In genomic region chrV:10951655-10952278, ce11 we compare ENCODE assay signal across 5 worm cellular contexts.
TF ChIP-seq lines count a peak whose summit lies in the region.

Gene F17C11.4, plus strand, starts transcription at chrV:10951860.

TF ChIP-seq in whole organism, L1 larva, 84 proteins besides CTCF, POLR2A, EP300 and RAD21 (continues in another document):
- TF ChIP-seq unc-130 (tag; optimal IDR thresholded peaks at IDR 0.05; lab: Kevin White, UChicago), result peak; percentile 98
- TF ChIP-seq lin-39 (tag; optimal IDR thresholded peaks at IDR 0.05; lab: Kevin White, UChicago), result peak; percentile 81
- TF ChIP-seq egl-13 (tag; optimal IDR thresholded peaks at IDR 0.05; lab: Kevin White, UChicago), result peak; percentile 61
- no peak for TF ChIP-seq unc-30 (tag; optimal IDR thresholded peaks at IDR 0.05; lab: Kevin White, UChicago)
- no peak for TF ChIP-seq ceh-90 (tag; optimal IDR thresholded peaks at IDR 0.05; lab: Kevin White, UChicago)
- no peak for TF ChIP-seq efl-3 (GFP tag; optimal IDR thresholded peaks at IDR 0.05; lab: Kevin White, UChicago)
- TF ChIP-seq snpc-4 (tag; optimal IDR thresholded peaks at IDR 0.05; lab: Kevin White, UChicago), result peak; percentile 71
- peak; percentile 77 for TF ChIP-seq rnt-1 (tag; optimal IDR thresholded peaks at IDR 0.05; lab: Kevin White, UChicago)
- no peak for TF ChIP-seq hpl-2 (GFP tag; optimal IDR thresholded peaks at IDR 0.05; lab: Kevin White, UChicago)
- TF ChIP-seq dpl-1 (GFP tag; optimal IDR thresholded peaks at IDR 0.05; lab: Kevin White, UChicago), result peak; percentile 48 to 63 (median 55)
- TF ChIP-seq jun-1 (tag; optimal IDR thresholded peaks at IDR 0.05; lab: Kevin White, UChicago), result peak; percentile 64
- peak; percentile 99 for TF ChIP-seq nhr-71 (tag; optimal IDR thresholded peaks at IDR 0.05; lab: Kevin White, UChicago)
- peak; percentile 21 for TF ChIP-seq zip-4 (GFP tag; optimal IDR thresholded peaks at IDR 0.05; lab: Kevin White, UChicago)
- TF ChIP-seq snu-23 (GFP tag; optimal IDR thresholded peaks at IDR 0.05; lab: Kevin White, UChicago), result peak; percentile 95
- TF ChIP-seq nhr-19 (GFP tag; conservative IDR thresholded peaks at IDR 0.05; lab: Robert Waterston, UW), result peak; percentile 96
- TF ChIP-seq zag-1 (tag; optimal IDR thresholded peaks at IDR 0.05; lab: Kevin White, UChicago), result no peak
- peak; percentile 88 for TF ChIP-seq tbx-2 (tag; optimal IDR thresholded peaks at IDR 0.05; lab: Kevin White, UChicago)
- TF ChIP-seq ceh-63 (GFP tag; optimal IDR thresholded peaks at IDR 0.05; lab: Kevin White, UChicago), result no peak

TF ChIP-seq in whole organism, L3 larva, 47 proteins besides CTCF, POLR2A, EP300 and RAD21 (continues in another document):
- peak; percentile 1 for TF ChIP-seq lin-15B (tag; optimal IDR thresholded peaks at IDR 0.05; lab: Kevin White, UChicago)
- peak; percentile 57 for TF ChIP-seq nhr-23 (tag; optimal IDR thresholded peaks at IDR 0.05; lab: Kevin White, UChicago)
- TF ChIP-seq egl-5 (tag; optimal IDR thresholded peaks at IDR 0.05; lab: Kevin White, UChicago), result peak; percentile 81
- TF ChIP-seq mml-1 (tag; optimal IDR thresholded peaks at IDR 0.05; lab: Kevin White, UChicago), result no peak
- TF ChIP-seq fkh-2 (tag; optimal IDR thresholded peaks at IDR 0.05; lab: Kevin White, UChicago), result no peak
- TF ChIP-seq eor-1 (tag; optimal IDR thresholded peaks at IDR 0.05; lab: Kevin White, UChicago), result no peak
- peak; percentile 43 for TF ChIP-seq lsy-12 (tag; optimal IDR thresholded peaks at IDR 0.05; lab: Kevin White, UChicago)
- TF ChIP-seq nhr-237 (tag; optimal IDR thresholded peaks at IDR 0.05; lab: Kevin White, UChicago), result no peak
- no peak for TF ChIP-seq ztf-4 (tag; optimal IDR thresholded peaks at IDR 0.05; lab: Kevin White, UChicago)
- no peak for TF ChIP-seq aly-2 (tag; optimal IDR thresholded peaks at IDR 0.05; lab: Kevin White, UChicago)
- TF ChIP-seq elt-3 (tag; optimal IDR thresholded peaks at IDR 0.05; lab: Kevin White, UChicago), result no peak
- no peak for TF ChIP-seq nhr-28 (tag; optimal IDR thresholded peaks at IDR 0.05; lab: Kevin White, UChicago)
- no peak for TF ChIP-seq nhr-67 (tag; optimal IDR thresholded peaks at IDR 0.05; lab: Kevin White, UChicago)
- TF ChIP-seq ztf-11 (tag; optimal IDR thresholded peaks at IDR 0.05; lab: Kevin White, UChicago), result no peak
- TF ChIP-seq elt-2 (tag; optimal IDR thresholded peaks at IDR 0.05; lab: Kevin White, UChicago), result peak; percentile 83
- peak; percentile 46 for TF ChIP-seq ama-1 (optimal IDR thresholded peaks at IDR 0.05; lab: Kevin White, UChicago)
- no peak for TF ChIP-seq ceh-9 (tag; optimal IDR thresholded peaks at IDR 0.05; lab: Kevin White, UChicago)
- TF ChIP-seq unc-62 (GFP tag; optimal IDR thresholded peaks at IDR 0.05; lab: Kevin White, UChicago), result peak; percentile 53
- peak; percentile 80 for TF ChIP-seq jun-1 (tag; optimal IDR thresholded peaks at IDR 0.05; lab: Kevin White, UChicago)
- TF ChIP-seq zag-1 (tag; optimal IDR thresholded peaks at IDR 0.05; lab: Kevin White, UChicago), result no peak

TF ChIP-seq in whole organism, early embryonic, 17 proteins besides CTCF, POLR2A, EP300 and RAD21:
- TF ChIP-seq sea-1 (GFP tag; conservative IDR thresholded peaks at IDR 0.05; lab: Robert Waterston, UW) (0 out of 2 replicates have a peak, but pooled peaks have one; percentile 6), tbx-37 (GFP tag; conservative IDR thresholded peaks at IDR 0.05; lab: Robert Waterston, UW) (peak; percentile 17; the same call in 1 of the 2 replicates), B0310.2 (tag; optimal IDR thresholded peaks at IDR 0.05; lab: Kevin White, UChicago) (no peak)

TF ChIP-seq in whole organism, midembryonic, 9 proteins besides CTCF, POLR2A, EP300 and RAD21:
- no peak for TF ChIP-seq ref-1 (GFP tag; conservative IDR thresholded peaks at IDR 0.05; lab: Robert Waterston, UW)
- no peak for TF ChIP-seq med-1 (GFP tag; optimal IDR thresholded peaks at IDR 0.05; lab: Kevin White, UChicago; ENCODE audit: insufficient read depth)
- TF ChIP-seq ztf-23 (GFP tag; IDR thresholded peaks at IDR 0.05; lab: Robert Waterston, UW), result peak; percentile 34; the same call in 1 of the 2 replicates

TF ChIP-seq in whole organism, young adult, 124 proteins besides CTCF, POLR2A, EP300 and RAD21 (continues in another document):
- TF ChIP-seq chd-7 (tag; optimal IDR thresholded peaks at IDR 0.05; lab: Kevin White, UChicago), result no peak
- TF ChIP-seq egrh-3 (GFP tag; IDR thresholded peaks at IDR 0.05; lab: Robert Waterston, UW), result no peak
- no peak for TF ChIP-seq hrde-1 (tag; optimal IDR thresholded peaks at IDR 0.05; lab: Kevin White, UChicago; ENCODE audit: borderline replicate concordance)
- peak; percentile 64 for TF ChIP-seq zfh-2 (GFP tag; conservative IDR thresholded peaks at IDR 0.05; lab: Robert Waterston, UW)
- 0 out of 2 replicates have a peak, but pooled peaks have one; percentile 68 for TF ChIP-seq let-526 (GFP tag; IDR thresholded peaks at IDR 0.05; lab: Robert Waterston, UW)
- no peak for TF ChIP-seq nhr-27 (tag; optimal IDR thresholded peaks at IDR 0.05; lab: Kevin White, UChicago)
- TF ChIP-seq dox-1 (GFP tag; IDR thresholded peaks at IDR 0.05; lab: Robert Waterston, UW), result no peak
- no peak for TF ChIP-seq rec-8 (tag; optimal IDR thresholded peaks at IDR 0.05; lab: Kevin White, UChicago)
- 0 out of 2 replicates have a peak, but pooled peaks have one; percentile 41 for TF ChIP-seq C06A6.2 (GFP tag; conservative IDR thresholded peaks at IDR 0.05; lab: Robert Waterston, UW)
- no peak for TF ChIP-seq ceh-91 (GFP tag; IDR thresholded peaks at IDR 0.05; lab: Robert Waterston, UW)
- TF ChIP-seq sdz-38 (tag; optimal IDR thresholded peaks at IDR 0.05; lab: Kevin White, UChicago), result no peak
- TF ChIP-seq die-1 (tag; optimal IDR thresholded peaks at IDR 0.05; lab: Kevin White, UChicago), result peak; percentile 33
- TF ChIP-seq tbx-9 (tag; optimal IDR thresholded peaks at IDR 0.05; lab: Kevin White, UChicago; ENCODE audit: borderline replicate concordance), result no peak
- TF ChIP-seq ztf-26 (tag; optimal IDR thresholded peaks at IDR 0.05; lab: Kevin White, UChicago), result peak; percentile 39
- TF ChIP-seq aptf-3 (GFP tag; IDR thresholded peaks at IDR 0.05; lab: Robert Waterston, UW), result no peak
- TF ChIP-seq cebp-1 (GFP tag; IDR thresholded peaks at IDR 0.05; lab: Robert Waterston, UW), result peak; percentile 77
- peak; percentile 91 for TF ChIP-seq cebp-1 (tag; optimal IDR thresholded peaks at IDR 0.05; lab: Kevin White, UChicago)
- no peak for TF ChIP-seq snpc-1.3 (tag; optimal IDR thresholded peaks at IDR 0.05; lab: Kevin White, UChicago; ENCODE audit: insufficient read depth)
- no peak for TF ChIP-seq lag-1 (GFP tag; IDR thresholded peaks at IDR 0.05; lab: Robert Waterston, UW)
- TF ChIP-seq gei-17 (GFP tag; optimal IDR thresholded peaks at IDR 0.05; lab: Kevin White, UChicago), result peak; percentile 2
- no peak for TF ChIP-seq F10E7.11 (tag; optimal IDR thresholded peaks at IDR 0.05; lab: Kevin White, UChicago)
- no peak for TF ChIP-seq ceh-40 (GFP tag; IDR thresholded peaks at IDR 0.05; lab: Robert Waterston, UW)
- TF ChIP-seq F22D6.2 (tag; optimal IDR thresholded peaks at IDR 0.05; lab: Kevin White, UChicago), result peak; percentile 18
- no peak for TF ChIP-seq egl-18 (GFP tag; IDR thresholded peaks at IDR 0.05; lab: Robert Waterston, UW)
- no peak for TF ChIP-seq hlh-12 (tag; optimal IDR thresholded peaks at IDR 0.05; lab: Kevin White, UChicago)
- TF ChIP-seq rpc-1 (optimal IDR thresholded peaks at IDR 0.05; lab: Kevin White, UChicago), result no peak
- no peak for TF ChIP-seq rpc-1 (tag; optimal IDR thresholded peaks at IDR 0.05; lab: Kevin White, UChicago)
- no peak for TF ChIP-seq lsy-27 (tag; optimal IDR thresholded peaks at IDR 0.05; lab: Kevin White, UChicago; ENCODE audit: borderline replicate concordance, insufficient read depth)
- TF ChIP-seq fkh-3 (tag; optimal IDR thresholded peaks at IDR 0.05; lab: Kevin White, UChicago), result no peak
- TF ChIP-seq tlf-1 (GFP tag; optimal IDR thresholded peaks at IDR 0.05; lab: Kevin White, UChicago), result no peak
- no peak for TF ChIP-seq mes-4 (tag; optimal IDR thresholded peaks at IDR 0.05; lab: Kevin White, UChicago)
- peak; percentile 85 for TF ChIP-seq somi-1 (GFP tag; optimal IDR thresholded peaks at IDR 0.05; lab: Kevin White, UChicago)
- TF ChIP-seq unc-130 (GFP tag; optimal IDR thresholded peaks at IDR 0.05; lab: Kevin White, UChicago), result no peak
- TF ChIP-seq Y79H2A.3 (GFP tag; conservative IDR thresholded peaks at IDR 0.05; lab: Robert Waterston, UW), result no peak
- TF ChIP-seq F49E8.2 (tag; optimal IDR thresholded peaks at IDR 0.05; lab: Kevin White, UChicago; ENCODE audit: insufficient read depth), result no peak
- peak; percentile 67 for TF ChIP-seq ama-1 (optimal IDR thresholded peaks at IDR 0.05; lab: Kevin White, UChicago)
- TF ChIP-seq ama-1 (GFP tag; optimal IDR thresholded peaks at IDR 0.05; lab: Kevin White, UChicago), result no peak
- TF ChIP-seq rcor-1 (GFP tag; IDR thresholded peaks at IDR 0.05; lab: Robert Waterston, UW), result 0 out of 2 replicates have a peak, but pooled peaks have one; percentile 10
- TF ChIP-seq F55B11.4 (tag; optimal IDR thresholded peaks at IDR 0.05; lab: Kevin White, UChicago; ENCODE audit: borderline replicate concordance, insufficient read depth), result no peak
- no peak for TF ChIP-seq snpc-3.4 (tag; optimal IDR thresholded peaks at IDR 0.05; lab: Kevin White, UChicago)
- TF ChIP-seq Y56A3A.18 (GFP tag; IDR thresholded peaks at IDR 0.05; lab: Robert Waterston, UW), result no peak
- TF ChIP-seq ZK185.1 (tag; optimal IDR thresholded peaks at IDR 0.05; lab: Kevin White, UChicago; ENCODE audit: poor library complexity, severe bottlenecking), result peak; percentile 62
- no peak for TF ChIP-seq nfyb-1 (GFP tag; IDR thresholded peaks at IDR 0.05; lab: Robert Waterston, UW)
- TF ChIP-seq attf-3 (GFP tag; conservative IDR thresholded peaks at IDR 0.05; lab: Robert Waterston, UW), result no peak
- TF ChIP-seq ztf-28 (GFP tag; IDR thresholded peaks at IDR 0.05; lab: Robert Waterston, UW), result no peak
- peak; percentile 74 for TF ChIP-seq attf-5 (GFP tag; optimal IDR thresholded peaks at IDR 0.05; lab: Kevin White, UChicago)
- TF ChIP-seq ekl-4 (GFP tag; IDR thresholded peaks at IDR 0.05; lab: Robert Waterston, UW), result peak; percentile 40; the same call in 1 of the 2 replicates
- TF ChIP-seq sea-2 (GFP tag; IDR thresholded peaks at IDR 0.05; lab: Robert Waterston, UW), result no peak
- TF ChIP-seq F33H1.4 (GFP tag; IDR thresholded peaks at IDR 0.05; lab: Robert Waterston, UW), result no peak
- TF ChIP-seq madf-10 (tag; optimal IDR thresholded peaks at IDR 0.05; lab: Kevin White, UChicago), result peak; percentile 64
- TF ChIP-seq mel-28 (tag; optimal IDR thresholded peaks at IDR 0.05; lab: Kevin White, UChicago; ENCODE audit: borderline replicate concordance), result no peak
- peak; percentile 53; the same call in 1 of the 2 replicates for TF ChIP-seq hmg-1.2 (GFP tag; IDR thresholded peaks at IDR 0.05; lab: Robert Waterston, UW)

Comparison
In these comparisons a context has a peak if more than half of its experiments do, and no peak if none do; other contexts are left out.
1. Of the 8 proteins assayed by ChIP-seq in both whole organism, young adult and whole organism, L1 larva: peak only in whole organism, young adult: unc-62; only in whole organism, L1 larva: dpl-1, efl-1, lin-35 and unc-130; in both: nhr-90; in neither: 0; mixed calls (peak in some experiments, not most) for 2.